Worm (Caenorhabditis elegans) whole organism, L3 larva: Measurements from ENCODE around the gene F55C12.2.
A peak's percentile ranks its signal among the peaks of the same experiment; 100 is the strongest.

Experiments used
- R02D3.7 ChIP-seq: fragments of 150-350 bp; optimal IDR thresholded peaks from 2 replicates; lab custom pipeline; 2014; ENCODE audit warnings: missing biosample characterization, missing genetic modification characterization
- ZK546.5 ChIP-seq: sonication (generic microtip); optimal IDR thresholded peaks from 2 replicates; lab custom pipeline; 2017; ENCODE audit warnings: missing biosample characterization, missing genetic modification characterization
- aly-2 ChIP-seq: fragments of 150-350 bp; optimal IDR thresholded peaks from 2 replicates; lab custom pipeline; 2014; ENCODE audit warnings: missing biosample characterization, missing genetic modification characterization
- daf-12 ChIP-seq: fragments of 150-350 bp; optimal IDR thresholded peaks from 2 replicates; lab custom pipeline; 2014; ENCODE audit warnings: missing biosample characterization, missing genetic modification reagents, missing genetic modification characterization
- egl-5 ChIP-seq: fragments of 150-350 bp; optimal IDR thresholded peaks from 2 replicates; lab custom pipeline; 2017; ENCODE audit warnings: missing biosample characterization, missing genetic modification reagents, missing genetic modification characterization, inconsistent platforms
- elt-2 ChIP-seq: sonication (generic microtip); optimal IDR thresholded peaks from 2 replicates; lab custom pipeline; 2016; ENCODE audit warnings: missing genetic modification reagents, mild to moderate bottlenecking, missing genetic modification characterization, missing compliant biosample characterization
- eor-1 ChIP-seq, 2 experiments: fragments of 150-350 bp; optimal IDR thresholded peaks; 2 replicates each; lab custom pipeline; 2014 to 2018; ENCODE audit warnings: missing biosample characterization in 2 of 2, missing genetic modification characterization in 2 of 2
- fkh-10 ChIP-seq: sonication (generic microtip); optimal IDR thresholded peaks from 2 replicates; lab custom pipeline; 2017; ENCODE audit warnings: missing biosample characterization, missing genetic modification reagents, missing genetic modification characterization
- fos-1 ChIP-seq: fragments of 150-350 bp; optimal IDR thresholded peaks from 2 replicates; lab custom pipeline; 2014; ENCODE audit warnings: missing biosample characterization, missing genetic modification characterization
- lin-15B ChIP-seq: fragments of 150-350 bp; optimal IDR thresholded peaks from 2 replicates; lab custom pipeline; 2014; ENCODE audit warnings: missing biosample characterization, missing genetic modification characterization
- lin-39 ChIP-seq: fragments of 150-350 bp; optimal IDR thresholded peaks from 2 replicates; lab custom pipeline; 2018; ENCODE audit warnings: missing biosample characterization, missing genetic modification reagents, missing genetic modification characterization
- nfya-1 ChIP-seq: sonication (generic microtip); optimal IDR thresholded peaks from 2 replicates; lab custom pipeline; 2017; ENCODE audit warnings: missing genetic modification characterization, mild to moderate bottlenecking, missing compliant biosample characterization, antibody characterized with exemption, moderate library complexity; ENCODE audit not compliant: insufficient read depth
- nhr-11 ChIP-seq: fragments of 150-350 bp; optimal IDR thresholded peaks from 2 replicates; lab custom pipeline; 2014; ENCODE audit warnings: missing biosample characterization, missing genetic modification characterization
- nhr-12 ChIP-seq: fragments of 150-350 bp; optimal IDR thresholded peaks from 2 replicates; lab custom pipeline; 2014; ENCODE audit warnings: missing biosample characterization, missing genetic modification characterization
- nhr-237 ChIP-seq: fragments of 150-350 bp; optimal IDR thresholded peaks from 2 replicates; lab custom pipeline; 2014; ENCODE audit warnings: missing biosample characterization, missing genetic modification characterization
- nhr-25 ChIP-seq: sonication (generic microtip); optimal IDR thresholded peaks from 2 replicates; lab custom pipeline; 2017; ENCODE audit warnings: missing biosample characterization, missing genetic modification characterization
- nhr-28 ChIP-seq: fragments of 150-350 bp; optimal IDR thresholded peaks from 2 replicates; lab custom pipeline; 2014; ENCODE audit warnings: missing biosample characterization, missing genetic modification characterization
- nhr-43 ChIP-seq: sonication (generic microtip); optimal IDR thresholded peaks from 2 replicates; lab custom pipeline; 2016; ENCODE audit warnings: mild to moderate bottlenecking, missing genetic modification characterization, missing compliant biosample characterization; ENCODE audit not compliant: poor library complexity, severe bottlenecking
- nhr-67 ChIP-seq: fragments of 150-350 bp; optimal IDR thresholded peaks from 2 replicates; lab custom pipeline; 2014; ENCODE audit warnings: missing biosample characterization, missing genetic modification characterization
- pha-4 ChIP-seq: fragments of 150-350 bp; optimal IDR thresholded peaks from 2 replicates; lab custom pipeline; 2014; ENCODE audit warnings: missing biosample characterization, missing genetic modification reagents, missing genetic modification characterization
- pqm-1 ChIP-seq: fragments of 150-350 bp; optimal IDR thresholded peaks from 2 replicates; lab custom pipeline; 2017; ENCODE audit warnings: missing biosample characterization, missing genetic modification characterization, inconsistent platforms
- sea-2 ChIP-seq: fragments of 150-350 bp; sonication (generic microtip); optimal IDR thresholded peaks from 4 replicates; lab custom pipeline; 2014; ENCODE audit warnings: missing biosample characterization, missing genetic modification reagents, missing genetic modification characterization
- skn-1 ChIP-seq: fragments of 150-350 bp; optimal IDR thresholded peaks from 2 replicates; lab custom pipeline; 2014; ENCODE audit warnings: missing biosample characterization, missing genetic modification characterization
- tbx-2 ChIP-seq: sonication (generic microtip); optimal IDR thresholded peaks from 2 replicates; lab custom pipeline; 2016; ENCODE audit warnings: mild to moderate bottlenecking, missing genetic modification characterization, missing compliant biosample characterization
- unc-39 ChIP-seq: sonication (generic microtip); optimal IDR thresholded peaks from 4 replicates; lab custom pipeline; 2017; ENCODE audit warnings: missing biosample characterization, missing genetic modification characterization
- zag-1 ChIP-seq: fragments of 150-350 bp; optimal IDR thresholded peaks from 2 replicates; lab custom pipeline; 2014; ENCODE audit warnings: missing biosample characterization, missing genetic modification characterization
- ztf-11 ChIP-seq: fragments of 150-350 bp; optimal IDR thresholded peaks from 2 replicates; lab custom pipeline; 2014; ENCODE audit warnings: missing biosample characterization, missing genetic modification characterization
- ztf-4 ChIP-seq: fragments of 150-350 bp; optimal IDR thresholded peaks from 2 replicates; lab custom pipeline; 2014; ENCODE audit warnings: missing biosample characterization, missing genetic modification characterization

The F55C12.2 gene

DNA sequence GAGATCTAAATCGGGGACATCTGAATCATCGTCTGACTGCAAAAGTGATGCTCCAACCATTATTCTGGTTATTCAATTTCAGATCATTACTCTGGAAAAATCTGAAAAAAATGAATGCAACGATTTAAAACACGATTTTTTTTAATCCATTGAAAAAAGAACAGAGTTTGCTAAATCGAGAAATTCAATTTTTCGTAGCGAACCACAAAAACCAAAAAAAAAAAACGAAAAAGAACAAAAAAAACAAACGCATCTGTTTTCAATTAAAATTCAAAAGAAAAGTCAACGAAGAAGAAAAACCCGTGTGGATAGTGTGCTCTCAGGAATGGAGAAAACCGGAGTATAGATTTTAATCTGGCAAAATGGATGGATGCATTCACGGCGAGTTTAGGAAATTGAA, 18.3 kb upstream of the F55C12.2 start, which contains the start of gene F55C12.4:
Gene F55C12.4, minus strand, starts transcription at position 101 of the 400 bp plus-strand sequence.
- no peak for TF ChIP-seq unc-39 (tag; lab: Kevin White, UChicago)
- TF ChIP-seq skn-1 (tag; lab: Kevin White, UChicago), result no peak
- no peak for TF ChIP-seq ztf-4 (tag; lab: Kevin White, UChicago)
- TF ChIP-seq fkh-10 (GFP tag; lab: Kevin White, UChicago), result no peak

DNA sequence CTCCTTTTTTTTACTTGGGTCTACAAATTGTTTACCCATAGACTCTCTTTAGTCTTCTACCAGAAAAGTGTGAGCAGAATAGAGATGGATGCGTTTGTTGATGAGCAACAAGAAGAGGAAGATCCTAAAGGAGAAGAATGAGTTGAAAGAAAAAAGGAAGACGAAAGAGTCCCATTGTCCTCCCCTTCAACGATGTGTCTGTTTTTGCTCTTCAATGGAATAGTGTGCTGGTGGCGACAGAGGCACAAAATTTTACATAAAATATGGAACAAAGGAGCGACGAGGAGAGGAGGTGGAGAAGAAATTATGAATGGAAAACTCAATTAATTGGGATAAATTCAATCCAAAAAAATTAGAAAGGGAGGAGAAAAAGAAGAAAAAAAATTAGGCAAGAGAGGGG, 16.0 kb upstream of the F55C12.2 start:
- TF ChIP-seq egl-5 (tag; lab: Kevin White, UChicago) (no peak), fkh-10 (GFP tag; lab: Kevin White, UChicago) (peak; percentile 76), daf-12 (tag; lab: Kevin White, UChicago) (no peak), nfya-1 (tag; lab: Kevin White, UChicago) (peak; percentile 7), zag-1 (no peak), aly-2 (tag; lab: Kevin White, UChicago) (no peak), nhr-11 (tag; lab: Kevin White, UChicago) (no peak)

DNA sequence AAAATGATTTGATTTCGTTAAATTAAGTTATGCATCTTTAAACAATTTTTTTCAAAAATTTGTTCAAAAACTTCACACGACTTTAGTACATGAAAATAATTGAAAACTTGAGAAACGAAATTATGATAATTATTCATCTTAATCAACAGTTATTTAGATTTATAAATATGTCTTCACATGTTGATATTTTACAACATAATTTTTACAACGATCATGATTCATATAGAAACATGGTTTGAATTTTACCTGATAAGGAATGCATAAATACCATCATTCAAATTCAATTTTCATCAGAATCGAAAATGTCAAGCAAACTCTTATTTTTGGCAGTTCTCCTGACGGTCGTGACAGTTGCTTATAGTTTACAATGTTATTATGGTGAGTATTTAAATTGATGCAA, 12.7 kb upstream of the F55C12.2 start, which contains the start of gene tag-234:
Gene tag-234, plus strand, starts transcription at position 301 of the 400 bp plus-strand sequence.
- TF ChIP-seq elt-2 (peak; percentile 68), egl-5 (tag; lab: Kevin White, UChicago) (no peak), daf-12 (tag; lab: Kevin White, UChicago) (no peak), eor-1 (tag; optimal IDR thresholded peaks at IDR 0.05; lab: Kevin White, UChicago) (no peak), lin-39 (tag; lab: Kevin White, UChicago) (no peak), pqm-1 (peak; percentile 47)

DNA sequence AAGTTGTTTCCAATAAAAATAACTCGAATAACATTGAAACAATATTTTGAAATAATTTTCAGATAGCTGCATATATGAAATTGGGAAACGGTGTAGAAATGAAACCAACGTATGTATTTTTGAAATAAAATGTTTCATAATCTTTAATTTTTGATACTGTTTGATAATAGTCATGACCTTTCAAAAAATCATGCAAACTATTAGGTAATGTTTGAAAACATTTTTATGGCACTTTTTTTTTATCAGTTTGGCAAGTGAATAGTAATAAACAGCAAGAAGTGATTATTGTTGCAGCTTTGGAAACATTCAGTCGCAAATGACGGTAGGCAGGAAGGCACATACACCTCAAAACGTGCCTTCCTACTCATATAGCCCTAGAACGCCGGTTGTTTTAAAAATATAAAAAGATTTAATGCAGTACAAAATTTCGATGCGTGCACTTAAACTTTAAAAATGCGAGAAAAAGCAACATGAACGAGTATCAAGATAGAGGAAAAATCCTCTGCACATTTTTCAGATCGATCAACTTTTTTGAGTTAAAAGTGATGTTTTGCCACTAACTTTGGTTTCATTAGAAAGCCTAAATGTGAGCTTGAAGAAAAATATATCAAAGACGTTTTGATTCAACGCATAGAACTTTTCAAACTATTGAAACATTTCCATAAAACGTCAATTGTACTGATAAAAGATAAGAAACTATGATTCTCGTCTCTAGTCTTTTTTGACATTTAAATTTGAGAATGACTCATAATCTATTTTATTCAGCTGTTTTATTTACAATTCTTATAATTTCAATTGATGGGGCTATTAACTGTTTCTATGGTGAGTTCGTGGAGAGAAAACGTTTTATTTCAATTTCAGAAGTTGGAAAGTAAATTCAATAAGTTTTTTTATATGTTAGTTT, 11.0 kb upstream of the F55C12.2 start, which contains the start of gene F55C12.19:
Gene F55C12.19, plus strand, starts transcription at position 735 of the 904 bp plus-strand sequence.
- TF ChIP-seq elt-2, result peak; percentile 66
- TF ChIP-seq nhr-237 (tag; lab: Kevin White, UChicago), result no peak
- TF ChIP-seq pha-4 (tag; lab: Kevin White, UChicago), result peak; percentile 30
- peak; percentile 69 for TF ChIP-seq pqm-1
- no peak for TF ChIP-seq nhr-25
- no peak for TF ChIP-seq nhr-43 (tag; lab: Kevin White, UChicago)
- no peak for TF ChIP-seq lin-15B (tag; lab: Kevin White, UChicago)
- TF ChIP-seq egl-5 (tag; lab: Kevin White, UChicago), result no peak
- peak; percentile 11 for TF ChIP-seq fos-1 (tag; lab: Kevin White, UChicago)
- no peak for TF ChIP-seq nhr-28 (tag; lab: Kevin White, UChicago)

DNA sequence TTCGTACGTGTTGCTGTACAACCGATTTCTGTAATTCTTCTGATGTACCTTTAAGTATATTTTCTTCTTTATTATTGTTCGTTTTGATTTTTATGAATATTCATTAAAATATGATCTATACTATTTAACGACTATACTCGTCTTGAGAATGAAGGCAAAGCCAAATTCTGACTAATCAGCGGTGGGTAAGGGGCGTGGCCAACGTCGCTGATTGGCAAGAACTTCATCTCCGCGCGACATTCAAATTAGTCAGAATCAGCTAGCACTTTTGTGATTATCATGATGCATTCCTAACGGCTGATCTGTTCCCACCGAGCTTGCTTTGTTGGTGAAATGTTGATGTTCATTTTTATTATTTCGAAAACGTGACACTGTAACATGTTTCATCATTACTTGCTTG, 9.7 kb upstream of the F55C12.2 start:
- TF ChIP-seq ZK546.5 (no peak), nfya-1 (tag; lab: Kevin White, UChicago) (peak; percentile 89), nhr-67 (tag; lab: Kevin White, UChicago) (no peak), tbx-2 (tag; lab: Kevin White, UChicago) (no peak), nhr-12 (tag; lab: Kevin White, UChicago) (no peak)

DNA sequence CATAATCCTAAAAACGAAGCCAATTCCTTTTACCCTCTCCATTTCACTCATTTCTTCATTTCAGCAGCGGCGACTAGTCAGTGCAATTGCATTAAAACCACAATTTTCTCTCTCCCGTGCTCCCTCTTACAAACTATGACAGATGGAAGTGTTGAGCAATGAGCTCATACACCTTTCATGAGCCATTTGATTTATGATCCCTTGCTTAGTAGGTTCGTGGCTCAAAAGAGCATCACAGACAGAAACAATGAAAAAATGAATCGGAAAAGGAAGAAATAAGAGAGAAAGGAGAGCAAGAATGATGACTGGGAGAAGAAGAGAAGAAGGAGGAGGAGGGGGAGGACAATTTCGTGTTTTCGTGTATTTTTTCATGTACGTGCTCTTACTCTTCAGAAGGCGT, 5.1 kb upstream of the F55C12.2 start:
- no peak for TF ChIP-seq sea-2 (GFP tag; lab: Kevin White, UChicago)
- TF ChIP-seq ztf-4 (tag; lab: Kevin White, UChicago), result no peak
- no peak for TF ChIP-seq R02D3.7
- TF ChIP-seq ztf-11, result no peak
- TF ChIP-seq elt-2, result no peak
- TF ChIP-seq nfya-1 (tag; lab: Kevin White, UChicago), result peak; percentile 13
- peak; percentile 74 for TF ChIP-seq lin-39 (tag; lab: Kevin White, UChicago)
- TF ChIP-seq egl-5 (tag; lab: Kevin White, UChicago), result peak; percentile 47
- no peak for TF ChIP-seq eor-1 (tag; optimal IDR thresholded peaks at IDR 0.05; lab: Kevin White, UChicago)
